Worm (Caenorhabditis elegans) whole organism, L2 larva: ENCODE data around the gene nphp-4.

Source experiments
- C34F6.9 ChIP-seq: fragments of 150-350 bp; optimal IDR thresholded peaks from 2 replicates; lab custom pipeline; 2014; ENCODE audit warnings: missing biosample characterization, missing genetic modification characterization
- F13H6.1 ChIP-seq: sonication (generic microtip); optimal IDR thresholded peaks from 2 replicates; lab custom pipeline; 2016; ENCODE audit warnings: missing genetic modification characterization, missing compliant biosample characterization
- R02D3.7 ChIP-seq: fragments of 150-350 bp; optimal IDR thresholded peaks from 2 replicates; lab custom pipeline; 2014; ENCODE audit warnings: missing biosample characterization, missing genetic modification characterization
- ZK546.5 ChIP-seq: sonication (generic microtip); optimal IDR thresholded peaks from 2 replicates; lab custom pipeline; 2017; ENCODE audit warnings: missing biosample characterization, missing genetic modification characterization
- alr-1 ChIP-seq: fragments of 150-350 bp; optimal IDR thresholded peaks from 2 replicates; lab custom pipeline; 2014; ENCODE audit warnings: missing biosample characterization, missing genetic modification characterization
- aly-2 ChIP-seq: fragments of 150-350 bp; optimal IDR thresholded peaks from 2 replicates; lab custom pipeline; 2014; ENCODE audit warnings: missing biosample characterization, missing genetic modification characterization
- ama-1 ChIP-seq: fragments of 150-350 bp; optimal IDR thresholded peaks from 2 replicates; lab custom pipeline; 2018; ENCODE audit warnings: inconsistent platforms
- blmp-1 ChIP-seq: sonication (generic microtip); optimal IDR thresholded peaks from 2 replicates; lab custom pipeline; 2017; ENCODE audit warnings: missing genetic modification characterization, mild to moderate bottlenecking, missing compliant biosample characterization, antibody characterized with exemption, moderate library complexity; ENCODE audit not compliant: insufficient read depth
- ceh-16 ChIP-seq: fragments of 150-350 bp; optimal IDR thresholded peaks from 2 replicates; lab custom pipeline; 2014; ENCODE audit warnings: missing biosample characterization, missing genetic modification characterization
- crh-2 ChIP-seq: sonication (generic microtip); optimal IDR thresholded peaks from 2 replicates; lab custom pipeline; 2017; ENCODE audit warnings: missing biosample characterization, missing genetic modification characterization
- dmd-4 ChIP-seq: sonication (generic microtip); optimal IDR thresholded peaks from 2 replicates; lab custom pipeline; 2017; ENCODE audit warnings: missing biosample characterization, missing genetic modification characterization
- egl-27 ChIP-seq: sonication (generic microtip); optimal IDR thresholded peaks from 3 replicates; lab custom pipeline; 2017; ENCODE audit warnings: missing biosample characterization, missing genetic modification reagents, missing genetic modification characterization
- elt-1 ChIP-seq: fragments of 150-350 bp; optimal IDR thresholded peaks from 2 replicates; lab custom pipeline; 2014; ENCODE audit warnings: missing biosample characterization, missing genetic modification characterization
- elt-3 ChIP-seq: sonication (generic microtip); optimal IDR thresholded peaks from 2 replicates; lab custom pipeline; 2017; ENCODE audit warnings: missing biosample characterization, missing genetic modification characterization
- fos-1 ChIP-seq: fragments of 150-350 bp; optimal IDR thresholded peaks from 2 replicates; lab custom pipeline; 2014; ENCODE audit warnings: missing biosample characterization, missing genetic modification characterization
- gmeb-1 ChIP-seq: fragments of 150-350 bp; optimal IDR thresholded peaks from 2 replicates; lab custom pipeline; 2014; ENCODE audit warnings: missing biosample characterization, missing genetic modification characterization
- lin-11 ChIP-seq: fragments of 150-350 bp; sonication (generic microtip); optimal IDR thresholded peaks from 2 replicates; lab custom pipeline; 2014; ENCODE audit warnings: missing biosample characterization, missing genetic modification characterization, inconsistent platforms, mixed read lengths
- lin-13 ChIP-seq: fragments of 150-350 bp; optimal IDR thresholded peaks from 2 replicates; lab custom pipeline; 2014; ENCODE audit warnings: missing biosample characterization, missing genetic modification reagents, missing genetic modification characterization
- lin-39 ChIP-seq: fragments of 150-350 bp; optimal IDR thresholded peaks from 2 replicates; lab custom pipeline; 2014; ENCODE audit warnings: missing biosample characterization, missing genetic modification reagents, missing genetic modification characterization
- lsy-2 ChIP-seq, 2 experiments: fragments of 150-350 bp in 1 of 2; sonication (generic microtip) in 1 of 2; optimal IDR thresholded peaks; 2 replicates each; lab custom pipeline; 2014 to 2017; ENCODE audit warnings: missing biosample characterization in 2 of 2, missing genetic modification characterization in 2 of 2
- mab-5 ChIP-seq: fragments of 150-350 bp; optimal IDR thresholded peaks from 2 replicates; lab custom pipeline; 2014; ENCODE audit warnings: missing biosample characterization, missing genetic modification characterization
- mbf-1 ChIP-seq: sonication (generic microtip); optimal IDR thresholded peaks from 2 replicates; lab custom pipeline; 2017; ENCODE audit warnings: missing biosample characterization, missing genetic modification characterization
- mdl-1 ChIP-seq, 2 experiments: fragments of 150-350 bp in 1 of 2; sonication (generic microtip) in 1 of 2; optimal IDR thresholded peaks; 2 replicates each; lab custom pipeline; 2017; ENCODE audit warnings: missing biosample characterization in 2 of 2, missing genetic modification characterization in 2 of 2
- nhr-10 ChIP-seq: sonication (generic microtip); optimal IDR thresholded peaks from 2 replicates; lab custom pipeline; 2017; ENCODE audit warnings: missing biosample characterization, missing genetic modification characterization
- nhr-11 ChIP-seq: fragments of 150-350 bp; optimal IDR thresholded peaks from 2 replicates; lab custom pipeline; 2014; ENCODE audit warnings: missing biosample characterization, missing genetic modification characterization
- nhr-12 ChIP-seq: fragments of 150-350 bp; optimal IDR thresholded peaks from 2 replicates; lab custom pipeline; 2014; ENCODE audit warnings: missing biosample characterization, missing genetic modification characterization
- nhr-129 ChIP-seq: fragments of 150-350 bp; optimal IDR thresholded peaks from 2 replicates; lab custom pipeline; 2014; ENCODE audit warnings: missing biosample characterization, missing genetic modification characterization
- nhr-21 ChIP-seq: fragments of 150-350 bp; optimal IDR thresholded peaks from 2 replicates; lab custom pipeline; 2014; ENCODE audit warnings: missing biosample characterization, missing genetic modification characterization
- nhr-23 ChIP-seq: fragments of 150-350 bp; optimal IDR thresholded peaks from 2 replicates; lab custom pipeline; 2014; ENCODE audit warnings: missing biosample characterization, missing genetic modification reagents, missing genetic modification characterization
- nhr-237 ChIP-seq: fragments of 150-350 bp; optimal IDR thresholded peaks from 2 replicates; lab custom pipeline; 2014; ENCODE audit warnings: missing biosample characterization, missing genetic modification characterization
- nhr-25 ChIP-seq: fragments of 150-350 bp; sonication (generic microtip); optimal IDR thresholded peaks from 3 replicates; lab custom pipeline; 2014; ENCODE audit warnings: missing biosample characterization, missing genetic modification characterization
- nhr-6 ChIP-seq: fragments of 150-350 bp; optimal IDR thresholded peaks from 2 replicates; lab custom pipeline; 2014; ENCODE audit warnings: missing biosample characterization, missing genetic modification characterization
- nhr-77 ChIP-seq: fragments of 150-350 bp; optimal IDR thresholded peaks from 2 replicates; lab custom pipeline; 2014; ENCODE audit warnings: missing biosample characterization, missing genetic modification characterization
- peb-1 ChIP-seq: fragments of 150-350 bp; optimal IDR thresholded peaks from 2 replicates; lab custom pipeline; 2014; ENCODE audit warnings: missing biosample characterization, missing genetic modification characterization
- sem-4 ChIP-seq: fragments of 150-350 bp; optimal IDR thresholded peaks from 2 replicates; lab custom pipeline; 2014; ENCODE audit warnings: missing biosample characterization, missing genetic modification reagents, missing genetic modification characterization
- skn-1 ChIP-seq: sonication (generic microtip); optimal IDR thresholded peaks from 2 replicates; lab custom pipeline; 2017; ENCODE audit warnings: missing biosample characterization, missing genetic modification characterization
- sma-3 ChIP-seq: sonication (generic microtip); optimal IDR thresholded peaks from 2 replicates; lab custom pipeline; 2016; ENCODE audit warnings: missing genetic modification reagents, missing genetic modification characterization, missing compliant biosample characterization
- sma-9 ChIP-seq, 2 experiments: fragments of 150-350 bp in 1 of 2; sonication (generic microtip) in 1 of 2; optimal IDR thresholded peaks; 2 replicates each; lab custom pipeline; 2014 to 2016; ENCODE audit warnings: missing genetic modification characterization in 2 of 2, mild to moderate bottlenecking in 1 of 2, missing biosample characterization in 1 of 2, missing compliant biosample characterization in 1 of 2, missing genetic modification reagents in 1 of 2, moderate library complexity in 1 of 2
- snpc-4 ChIP-seq: fragments of 150-350 bp; optimal IDR thresholded peaks from 2 replicates; lab custom pipeline; 2014; ENCODE audit warnings: missing biosample characterization, missing genetic modification characterization
- unc-39 ChIP-seq: fragments of 150-350 bp; optimal IDR thresholded peaks from 2 replicates; lab custom pipeline; 2014; ENCODE audit warnings: missing biosample characterization, missing genetic modification characterization
- unc-55 ChIP-seq: fragments of 150-350 bp; sonication (generic microtip); optimal IDR thresholded peaks from 3 replicates; lab custom pipeline; 2014; ENCODE audit warnings: missing biosample characterization, missing genetic modification reagents, missing genetic modification characterization
- unc-62 ChIP-seq: fragments of 150-350 bp; optimal IDR thresholded peaks from 2 replicates; lab custom pipeline; 2014; ENCODE audit warnings: missing biosample characterization, missing genetic modification reagents, missing genetic modification characterization
- zag-1 ChIP-seq: fragments of 150-350 bp; optimal IDR thresholded peaks from 2 replicates; lab custom pipeline; 2014; ENCODE audit warnings: missing biosample characterization, missing genetic modification characterization
- ztf-1 ChIP-seq: fragments of 200-800 bp; sonication (Bioruptor generic); conservative IDR thresholded peaks from 2 replicates; pipeline ENCODE4 v1.3.6; 2022; ENCODE audit warnings: missing genetic modification characterization, missing compliant biosample characterization
- ztf-11 ChIP-seq: sonication (generic microtip); optimal IDR thresholded peaks from 2 replicates; lab custom pipeline; 2017; ENCODE audit warnings: missing biosample characterization, missing genetic modification characterization
- ztf-4 ChIP-seq: fragments of 150-350 bp; optimal IDR thresholded peaks from 2 replicates; lab custom pipeline; 2014; ENCODE audit warnings: missing biosample characterization, missing genetic modification characterization

The nphp-4 gene

ce11 chrV:11798320-11798719 lies 45.2 kb downstream of the nphp-4 start:
- no peak for TF ChIP-seq C34F6.9 (tag; lab: Kevin White, UChicago)
- TF ChIP-seq nhr-129 (tag; lab: Kevin White, UChicago) = peak; percentile 49
- TF ChIP-seq crh-2 = no peak
- no peak for TF ChIP-seq nhr-23 (tag; lab: Kevin White, UChicago)
- TF ChIP-seq, all 48 proteins: peak for 1

ce11 chrV:11797272-11797855 lies 46.2 kb downstream of the nphp-4 start:
- TF ChIP-seq ztf-1 (GFP tag; lab: Robert Waterston, UW) (no peak), blmp-1 (tag; lab: Kevin White, UChicago) (peak; percentile 50), ceh-16 (tag; lab: Kevin White, UChicago) (no peak), lsy-2 (tag; optimal IDR thresholded peaks at IDR 0.05; lab: Kevin White, UChicago) (no peak), aly-2 (tag; lab: Kevin White, UChicago) (no peak), alr-1 (tag; lab: Kevin White, UChicago) (no peak), unc-62 (no peak), nhr-23 (tag; lab: Kevin White, UChicago) (no peak), nhr-25 (tag; lab: Kevin White, UChicago) (peak; percentile 68), nhr-237 (no peak), sma-3 (GFP tag; lab: Kevin White, UChicago) (peak; percentile 13), nhr-21 (tag; lab: Kevin White, UChicago) (peak; percentile 24), ama-1 (lab: Kevin White, UChicago) (no peak), peb-1 (tag; lab: Kevin White, UChicago) (no peak), nhr-6 (tag; lab: Kevin White, UChicago) (no peak), crh-2 (peak; percentile 6), sma-9 (GFP tag; optimal IDR thresholded peaks at IDR 0.05; lab: Kevin White, UChicago) (peak; percentile 70), sma-9 (tag; optimal IDR thresholded peaks at IDR 0.05; lab: Kevin White, UChicago) (no peak), gmeb-1 (no peak), nhr-11 (no peak), nhr-10 (tag; lab: Kevin White, UChicago) (no peak), fos-1 (tag; lab: Kevin White, UChicago) (no peak)

ce11 chrV:11796343-11796742 lies 47.2 kb downstream of the nphp-4 start:
- TF ChIP-seq dmd-4 (tag; lab: Kevin White, UChicago) = no peak
- no peak for TF ChIP-seq snpc-4 (tag; lab: Kevin White, UChicago)
- no peak for TF ChIP-seq ztf-4 (tag; lab: Kevin White, UChicago)
- TF ChIP-seq unc-62 = no peak
- TF ChIP-seq fos-1 (tag; lab: Kevin White, UChicago) = no peak
- TF ChIP-seq nhr-11 = no peak
- TF ChIP-seq ZK546.5 (tag; lab: Kevin White, UChicago) = no peak
- peak; percentile 53 for TF ChIP-seq nhr-25 (tag; lab: Kevin White, UChicago)
- TF ChIP-seq elt-1 = no peak
- no peak for TF ChIP-seq alr-1 (tag; lab: Kevin White, UChicago)
- no peak for TF ChIP-seq nhr-77 (tag; lab: Kevin White, UChicago)
- no peak for TF ChIP-seq unc-55 (GFP tag; lab: Kevin White, UChicago)
- TF ChIP-seq egl-27 (tag; lab: Kevin White, UChicago) = no peak
- TF ChIP-seq lsy-2 (tag; optimal IDR thresholded peaks at IDR 0.05; lab: Kevin White, UChicago) = no peak
- peak; percentile 17 for TF ChIP-seq sma-3 (GFP tag; lab: Kevin White, UChicago)
- TF ChIP-seq elt-3 = no peak
- no peak for TF ChIP-seq gmeb-1
- no peak for TF ChIP-seq mdl-1 (tag; optimal IDR thresholded peaks at IDR 0.05; lab: Kevin White, UChicago)
- TF ChIP-seq aly-2 (tag; lab: Kevin White, UChicago) = no peak
- TF ChIP-seq sma-9 (GFP tag; optimal IDR thresholded peaks at IDR 0.05; lab: Kevin White, UChicago) = peak; percentile 81
- TF ChIP-seq sma-9 (tag; optimal IDR thresholded peaks at IDR 0.05; lab: Kevin White, UChicago) = no peak
- TF ChIP-seq F13H6.1 (tag; lab: Kevin White, UChicago) = no peak
- no peak for TF ChIP-seq nhr-237
- TF ChIP-seq ztf-11 (tag; lab: Kevin White, UChicago) = no peak
- no peak for TF ChIP-seq unc-39
- no peak for TF ChIP-seq nhr-6 (tag; lab: Kevin White, UChicago)
- TF ChIP-seq crh-2 = peak; percentile 8
- no peak for TF ChIP-seq nhr-12 (tag; lab: Kevin White, UChicago)
- TF ChIP-seq peb-1 (tag; lab: Kevin White, UChicago) = no peak
- TF ChIP-seq ztf-1 (GFP tag; lab: Robert Waterston, UW) = no peak
- no peak for TF ChIP-seq mbf-1 (tag; lab: Kevin White, UChicago)
- no peak for TF ChIP-seq ceh-16 (tag; lab: Kevin White, UChicago)
- TF ChIP-seq nhr-23 (tag; lab: Kevin White, UChicago) = no peak
- TF ChIP-seq ama-1 (lab: Kevin White, UChicago) = no peak
- no peak for TF ChIP-seq zag-1 (tag; lab: Kevin White, UChicago)
- TF ChIP-seq lin-39 (tag; lab: Kevin White, UChicago) = no peak
- no peak for TF ChIP-seq nhr-129 (tag; lab: Kevin White, UChicago)
- TF ChIP-seq blmp-1 (tag; lab: Kevin White, UChicago) = peak; percentile 2
- peak; percentile 13 for TF ChIP-seq nhr-21 (tag; lab: Kevin White, UChicago)
- TF ChIP-seq lin-11 = no peak
- TF ChIP-seq lin-13 = no peak
- no peak for TF ChIP-seq R02D3.7 (tag; lab: Kevin White, UChicago)
- no peak for TF ChIP-seq skn-1 (tag; lab: Kevin White, UChicago)
- TF ChIP-seq mab-5 (tag; lab: Kevin White, UChicago) = no peak
- no peak for TF ChIP-seq nhr-10 (tag; lab: Kevin White, UChicago)
- no peak for TF ChIP-seq sem-4 (tag; lab: Kevin White, UChicago)
